Fruit fly (Drosophila melanogaster): ENCODE measurements around the gene BRWD3.

BRWD3 gene

DNA sequence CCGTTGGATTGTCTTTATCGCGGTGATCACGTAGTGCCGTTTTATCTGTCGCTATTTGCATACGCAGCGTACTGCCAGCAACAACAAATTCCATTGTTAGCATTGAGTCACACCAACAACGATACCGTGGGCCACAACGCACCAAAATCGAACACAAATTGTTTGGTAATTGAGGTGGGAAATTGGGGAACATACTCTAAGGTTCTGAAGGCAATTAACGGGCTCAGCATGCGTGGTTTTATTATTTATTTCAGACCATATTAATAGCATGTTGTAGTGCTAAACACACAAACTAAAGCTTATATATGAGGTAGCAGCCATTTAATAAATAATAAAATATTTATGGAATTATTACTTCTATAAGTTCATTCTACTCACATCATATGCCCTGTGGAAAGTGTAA, 20.3 kb upstream of the BRWD3 start:
- peak; percentile 12 for TF ChIP-seq CG8301 (tag; optimal IDR thresholded peaks at IDR 0.05)
- TF ChIP-seq CG13204 (GFP tag; optimal IDR thresholded peaks at IDR 0.05) = no peak
- peak; percentile 37 for TF ChIP-seq Snoo (tag; optimal IDR thresholded peaks at IDR 0.05)
- peak; percentile 37; the same call in 2 of the 3 replicates for TF ChIP-seq CG4496 (GFP tag; IDR thresholded peaks at IDR 0.05)
- peak; percentile 8 for TF ChIP-seq CG17806 (tag; optimal IDR thresholded peaks at IDR 0.05)
- TF ChIP-seq CG9948 (tag; optimal IDR thresholded peaks at IDR 0.05) = peak; percentile 40
- TF ChIP-seq CG10348 (GFP tag; IDR thresholded peaks at IDR 0.05) = no peak
- TF ChIP-seq Pif1B (GFP tag; optimal IDR thresholded peaks at IDR 0.05) = peak; percentile 48
- no peak for TF ChIP-seq EcR (GFP tag; optimal IDR thresholded peaks at IDR 0.05)
- TF ChIP-seq CG14655 (GFP tag; optimal IDR thresholded peaks at IDR 0.05) = peak; percentile 49
- no peak for TF ChIP-seq CG34367 (tag; optimal IDR thresholded peaks at IDR 0.05)
- TF ChIP-seq Pif1A (GFP tag; optimal IDR thresholded peaks at IDR 0.05) = peak; percentile 15
- peak; percentile 51 for TF ChIP-seq CG8159 (tag; optimal IDR thresholded peaks at IDR 0.05)
- TF ChIP-seq CG32121 (GFP tag; IDR thresholded peaks at IDR 0.05) = no peak
- no peak for TF ChIP-seq rn (GFP tag; IDR thresholded peaks at IDR 0.05)

DNA sequence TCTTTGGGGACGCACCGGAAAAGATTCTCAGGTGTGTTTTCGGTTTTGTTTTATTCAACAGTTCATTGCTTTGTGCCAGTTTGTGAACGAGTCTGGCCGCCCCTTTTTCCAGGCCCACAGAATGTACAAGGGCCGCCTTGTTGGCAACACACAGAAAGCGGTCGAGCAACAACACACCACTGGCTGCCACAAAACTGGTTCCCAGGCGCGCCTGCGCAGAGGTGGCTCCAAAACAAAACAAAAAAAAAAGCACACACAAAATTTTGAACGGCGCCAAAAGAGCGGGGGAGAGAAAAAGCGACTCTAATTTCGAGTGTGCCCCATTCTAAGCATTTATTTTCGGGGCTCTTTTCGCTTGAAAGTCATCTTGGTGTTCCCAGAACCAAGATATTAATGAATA, 19.7 kb upstream of the BRWD3 start:
- no peak for TF ChIP-seq CG15710 (tag; optimal IDR thresholded peaks at IDR 0.05)
- peak; percentile 12 for TF ChIP-seq CG13204 (GFP tag; optimal IDR thresholded peaks at IDR 0.05)
- TF ChIP-seq EcR (GFP tag; optimal IDR thresholded peaks at IDR 0.05) = peak; percentile 86
- TF ChIP-seq CG17806 (tag; optimal IDR thresholded peaks at IDR 0.05) = no peak

DNA sequence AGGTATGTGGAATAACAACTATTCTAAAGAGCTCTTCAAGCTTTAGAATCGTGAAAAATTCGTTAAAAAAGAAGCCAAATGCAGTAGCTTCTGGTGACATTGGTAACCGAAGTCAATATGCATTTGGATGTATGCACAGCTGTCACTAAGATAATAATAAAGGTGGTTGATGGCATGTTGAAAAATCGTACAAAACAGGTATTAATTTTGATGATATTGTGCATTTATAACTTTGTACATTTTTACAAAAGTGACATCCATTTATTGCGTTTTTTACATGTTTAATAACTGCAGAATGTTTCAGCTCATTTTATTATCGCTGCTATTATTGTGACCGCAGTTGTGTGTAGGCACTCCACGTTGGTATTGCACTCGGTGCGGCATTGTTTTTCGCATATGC, 17.3 kb upstream of the BRWD3 start:
- TF ChIP-seq CG34367 (tag; optimal IDR thresholded peaks at IDR 0.05) = no peak
- TF ChIP-seq CG32121 (GFP tag; IDR thresholded peaks at IDR 0.05) = 0 out of 2 replicates have a peak, but pooled peaks have one; percentile 37
- TF ChIP-seq CG13204 (GFP tag; optimal IDR thresholded peaks at IDR 0.05) = no peak
- no peak for TF ChIP-seq Snoo (tag; optimal IDR thresholded peaks at IDR 0.05)
- TF ChIP-seq CG15710 (tag; optimal IDR thresholded peaks at IDR 0.05) = peak; percentile 31
- TF ChIP-seq EcR (GFP tag; optimal IDR thresholded peaks at IDR 0.05) = no peak
- no peak for TF ChIP-seq CG8159 (tag; optimal IDR thresholded peaks at IDR 0.05)
- no peak for TF ChIP-seq D1 (tag; optimal IDR thresholded peaks at IDR 0.05)
- no peak for TF ChIP-seq gl (tag; optimal IDR thresholded peaks at IDR 0.05)
- peak; percentile 16; the same call in 1 of the 2 replicates for TF ChIP-seq Ets98B (GFP tag; IDR thresholded peaks at IDR 0.05)
- TF ChIP-seq fd96Ca (GFP tag; IDR thresholded peaks at IDR 0.05) = no peak
- TF ChIP-seq CG17806 (tag; optimal IDR thresholded peaks at IDR 0.05) = peak; percentile 21
- TF ChIP-seq CG14655 (GFP tag; optimal IDR thresholded peaks at IDR 0.05) = no peak
- TF ChIP-seq CG12605 (GFP tag; IDR thresholded peaks at IDR 0.05) = no peak
- TF ChIP-seq Pif1A (GFP tag; optimal IDR thresholded peaks at IDR 0.05) = peak; percentile 24
- TF ChIP-seq rn (GFP tag; IDR thresholded peaks at IDR 0.05) = no peak
- TF ChIP-seq CG9948 (tag; optimal IDR thresholded peaks at IDR 0.05) = peak; percentile 37
- peak; percentile 1 for TF ChIP-seq CG8301 (tag; optimal IDR thresholded peaks at IDR 0.05)
- no peak for TF ChIP-seq Pif1B (GFP tag; optimal IDR thresholded peaks at IDR 0.05)
- peak; percentile 72; the same call in 2 of the 3 replicates for TF ChIP-seq CG4496 (GFP tag; IDR thresholded peaks at IDR 0.05)
- TF ChIP-seq CG10348 (GFP tag; IDR thresholded peaks at IDR 0.05) = no peak

DNA sequence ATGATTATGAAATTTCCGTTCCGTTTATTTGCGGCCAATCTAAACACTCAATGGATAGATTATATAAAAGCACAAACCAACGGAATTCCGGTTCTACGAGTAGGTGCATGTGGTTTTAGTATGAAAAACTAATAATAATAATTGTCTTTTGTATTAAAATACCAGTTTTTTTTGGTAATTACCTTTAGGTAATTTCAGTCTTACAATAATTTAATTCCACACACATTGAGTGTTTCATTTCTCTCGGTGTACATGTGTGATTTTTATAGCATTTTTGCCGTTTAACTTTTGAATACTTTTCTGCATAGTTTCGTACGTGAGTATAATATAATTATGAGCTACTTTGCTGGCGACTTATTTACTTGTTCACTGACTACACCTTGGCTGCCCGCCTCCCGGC, 15.7 kb upstream of the BRWD3 start:
- TF ChIP-seq rn (GFP tag; IDR thresholded peaks at IDR 0.05) = no peak
- no peak for TF ChIP-seq CG15710 (tag; optimal IDR thresholded peaks at IDR 0.05)
- no peak for TF ChIP-seq Pif1A (GFP tag; optimal IDR thresholded peaks at IDR 0.05)
- no peak for TF ChIP-seq CG14655 (GFP tag; optimal IDR thresholded peaks at IDR 0.05)
- no peak for TF ChIP-seq CG4496 (GFP tag; IDR thresholded peaks at IDR 0.05)
- no peak for TF ChIP-seq CG9948 (tag; optimal IDR thresholded peaks at IDR 0.05)
- TF ChIP-seq CG32121 (GFP tag; IDR thresholded peaks at IDR 0.05) = no peak
- TF ChIP-seq CG13204 (GFP tag; optimal IDR thresholded peaks at IDR 0.05) = no peak
- no peak for TF ChIP-seq gl (tag; optimal IDR thresholded peaks at IDR 0.05)
- TF ChIP-seq CG8159 (tag; optimal IDR thresholded peaks at IDR 0.05) = no peak
- TF ChIP-seq CG12605 (GFP tag; IDR thresholded peaks at IDR 0.05) = no peak
- TF ChIP-seq fd96Ca (GFP tag; IDR thresholded peaks at IDR 0.05) = no peak
- no peak for TF ChIP-seq CG8301 (tag; optimal IDR thresholded peaks at IDR 0.05)
- no peak for TF ChIP-seq EcR (GFP tag; optimal IDR thresholded peaks at IDR 0.05)
- TF ChIP-seq Snoo (tag; optimal IDR thresholded peaks at IDR 0.05) = no peak
- TF ChIP-seq Ets98B (GFP tag; IDR thresholded peaks at IDR 0.05) = no peak
- TF ChIP-seq CG17806 (tag; optimal IDR thresholded peaks at IDR 0.05) = no peak
- no peak for TF ChIP-seq Pif1B (GFP tag; optimal IDR thresholded peaks at IDR 0.05)
- TF ChIP-seq D1 (tag; optimal IDR thresholded peaks at IDR 0.05) = no peak

DNA sequence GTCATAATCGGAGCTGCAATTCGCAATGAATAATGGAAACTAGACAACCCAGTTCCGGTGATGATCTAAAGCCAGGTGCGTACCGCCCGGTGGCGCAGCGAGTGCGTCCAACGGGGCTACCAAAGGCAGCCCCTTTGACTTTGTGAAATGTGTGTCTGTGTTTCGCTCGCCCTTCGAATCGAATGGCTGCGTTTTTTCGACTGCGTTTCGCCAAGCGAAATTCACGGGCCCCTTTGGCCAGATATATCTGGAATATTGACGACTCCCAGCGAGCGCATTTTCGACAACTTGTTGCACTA, 232 bp downstream of the BRWD3 start:
- TF ChIP-seq Pif1B (GFP tag; optimal IDR thresholded peaks at IDR 0.05) = no peak
- no peak for TF ChIP-seq Ets98B (GFP tag; IDR thresholded peaks at IDR 0.05)
- TF ChIP-seq CG32121 (GFP tag; IDR thresholded peaks at IDR 0.05) = no peak
- no peak for TF ChIP-seq CG12605 (GFP tag; IDR thresholded peaks at IDR 0.05)
- TF ChIP-seq fd96Ca (GFP tag; IDR thresholded peaks at IDR 0.05) = no peak
- TF ChIP-seq CG9948 (tag; optimal IDR thresholded peaks at IDR 0.05) = no peak
- no peak for TF ChIP-seq CG4496 (GFP tag; IDR thresholded peaks at IDR 0.05)
- TF ChIP-seq rn (GFP tag; IDR thresholded peaks at IDR 0.05) = no peak
- TF ChIP-seq gl (tag; optimal IDR thresholded peaks at IDR 0.05) = no peak
- no peak for TF ChIP-seq Snoo (tag; optimal IDR thresholded peaks at IDR 0.05)
- no peak for TF ChIP-seq CG14655 (GFP tag; optimal IDR thresholded peaks at IDR 0.05)
- no peak for TF ChIP-seq CG17806 (tag; optimal IDR thresholded peaks at IDR 0.05)
- no peak for TF ChIP-seq CG10348 (GFP tag; IDR thresholded peaks at IDR 0.05)
- TF ChIP-seq D1 (tag; optimal IDR thresholded peaks at IDR 0.05) = no peak

DNA sequence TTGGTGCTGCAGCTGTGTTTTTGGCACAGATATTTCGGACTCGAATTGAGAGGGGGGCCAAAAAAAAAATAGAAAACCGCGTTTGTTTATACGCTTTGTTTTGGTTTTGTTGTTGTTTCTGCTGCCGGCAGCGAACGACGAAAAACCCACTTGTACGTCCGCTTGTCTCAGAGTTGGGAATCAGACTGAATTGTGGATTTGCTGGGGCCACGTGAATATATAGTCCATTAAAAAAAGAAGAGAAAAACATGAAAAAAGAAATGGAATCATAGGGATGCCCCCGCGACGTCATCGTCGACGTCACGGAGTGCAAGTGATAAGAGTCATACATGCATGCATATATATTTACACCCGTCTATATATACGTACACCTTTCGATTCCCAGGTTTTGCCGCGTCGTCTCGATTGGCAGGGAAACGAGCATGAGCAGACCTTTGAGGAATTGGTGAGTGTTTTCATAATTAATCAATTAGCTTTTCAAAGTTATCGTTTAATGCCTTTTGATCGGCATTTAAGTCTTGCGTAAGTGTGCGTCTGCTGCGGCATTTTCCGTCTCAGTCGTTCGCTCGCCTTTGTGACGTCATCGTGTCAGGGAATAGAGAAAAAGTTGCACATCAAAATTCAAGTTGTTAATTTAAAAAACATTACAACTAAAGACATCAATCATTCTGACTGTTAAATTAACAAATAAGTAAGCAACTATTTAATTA, 987 bp downstream of the BRWD3 start:
- TF ChIP-seq Ets98B (GFP tag; IDR thresholded peaks at IDR 0.05) (0 out of 2 replicates have a peak, but pooled peaks have one; percentile 6), gl (tag; optimal IDR thresholded peaks at IDR 0.05) (peak; percentile 39), CG12605 (GFP tag; IDR thresholded peaks at IDR 0.05) (peak; percentile 32; the same call in 1 of the 2 replicates), EcR (GFP tag; optimal IDR thresholded peaks at IDR 0.05) (peak; percentile 71), CG14655 (GFP tag; optimal IDR thresholded peaks at IDR 0.05) (no peak), CG10348 (GFP tag; IDR thresholded peaks at IDR 0.05) (no peak), CG15710 (tag; optimal IDR thresholded peaks at IDR 0.05) (peak; percentile 9), CG4496 (GFP tag; IDR thresholded peaks at IDR 0.05) (0 out of 3 replicates have a peak, but pooled peaks have one; percentile 15)

Measured in whole organism, pupa.